Worm (Caenorhabditis elegans): ENCODE measurements around the gene tufm-1.

ce11 chrIII:2836339-2836738, 21.6 kb upstream of the tufm-1 start, which contains the start of gene josd-1:
- TF ChIP-seq ztf-23 (GFP tag; IDR thresholded peaks at IDR 0.05) (no peak), med-1 (GFP tag; optimal IDR thresholded peaks at IDR 0.05; ENCODE audit: insufficient read depth) (no peak), flt-1 (GFP tag; IDR thresholded peaks at IDR 0.05) (no peak), klf-2 (GFP tag; conservative IDR thresholded peaks at IDR 0.05) (no peak), ztf-29 (GFP tag; IDR thresholded peaks at IDR 0.05) (no peak), cog-1 (tag; optimal IDR thresholded peaks at IDR 0.05) (no peak), T22C8.4 (GFP tag; IDR thresholded peaks at IDR 0.05) (no peak; the same call in 1 of the 2 replicates), ref-1 (GFP tag; conservative IDR thresholded peaks at IDR 0.05) (no peak)
